Worm (Caenorhabditis elegans): ENCODE data around the gene T24H10.4.

Gene T24H10.4

ce11 chrII:9061099-9061498 lies 48.2 kb upstream of the T24H10.4 start, which contains the start of gene T24B8.3:
Gene T24B8.3, minus strand, starts transcription at chrII:9061137.
- TF ChIP-seq ztf-4 (tag; optimal IDR thresholded peaks at IDR 0.05) (no peak), nhr-129 (tag; optimal IDR thresholded peaks at IDR 0.05) (peak; percentile 27), nhr-23 (tag; optimal IDR thresholded peaks at IDR 0.05) (no peak), sma-9 (GFP tag; optimal IDR thresholded peaks at IDR 0.05) (peak; percentile 51), sma-9 (tag; optimal IDR thresholded peaks at IDR 0.05) (no peak), ama-1 (optimal IDR thresholded peaks at IDR 0.05) (peak; percentile 21), nhr-6 (tag; optimal IDR thresholded peaks at IDR 0.05) (peak; percentile 20), gmeb-1 (tag; optimal IDR thresholded peaks at IDR 0.05) (peak; percentile 4), dmd-4 (tag; optimal IDR thresholded peaks at IDR 0.05) (no peak), lsy-2 (tag; optimal IDR thresholded peaks at IDR 0.05) (peak in 1 of 2 experiments; percentile 50)

DNA sequence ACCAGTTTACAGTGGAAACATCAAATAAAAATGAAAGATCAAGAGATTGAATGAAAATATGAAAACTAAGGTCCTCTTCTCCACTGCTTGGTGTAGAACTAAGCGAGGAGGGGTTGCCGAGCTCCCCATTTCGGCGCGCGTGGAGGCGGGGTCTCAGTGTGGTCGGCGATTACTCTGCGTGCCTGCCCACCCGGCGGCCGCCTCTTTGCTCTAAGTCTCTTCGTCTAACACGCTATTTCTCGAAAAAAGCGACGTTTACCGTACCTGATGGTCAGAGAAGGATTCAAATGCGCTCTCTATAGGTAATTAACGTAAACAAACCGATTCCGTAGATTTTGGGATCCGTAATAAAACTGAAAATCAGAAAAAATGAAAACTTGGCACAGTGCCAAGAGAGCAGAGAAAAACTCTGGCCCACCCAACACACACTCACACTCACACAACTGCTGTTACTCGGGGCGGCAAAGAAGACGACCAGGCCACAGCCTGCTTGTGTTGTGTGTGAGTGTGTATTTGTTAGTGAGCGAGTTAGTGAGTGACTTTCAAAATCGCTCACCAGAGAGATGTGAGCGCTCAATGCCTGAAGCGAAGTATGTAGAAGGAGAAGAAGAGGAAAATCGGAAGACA lies 47.7 kb upstream of the T24H10.4 start:
- peak; percentile 63 for TF ChIP-seq sma-9 (GFP tag; optimal IDR thresholded peaks at IDR 0.05)
- TF ChIP-seq sma-9 (tag; optimal IDR thresholded peaks at IDR 0.05) = no peak
- peak; percentile 61 for TF ChIP-seq crh-2 (tag; optimal IDR thresholded peaks at IDR 0.05)
- no peak for TF ChIP-seq ztf-11 (tag; optimal IDR thresholded peaks at IDR 0.05)
- TF ChIP-seq nhr-129 (tag; optimal IDR thresholded peaks at IDR 0.05) = peak; percentile 95
- TF ChIP-seq nhr-11 (tag; optimal IDR thresholded peaks at IDR 0.05) = no peak
- no peak for TF ChIP-seq lin-39 (tag; optimal IDR thresholded peaks at IDR 0.05)
- peak; percentile 79 for TF ChIP-seq zag-1 (tag; optimal IDR thresholded peaks at IDR 0.05)
- TF ChIP-seq mab-5 (tag; optimal IDR thresholded peaks at IDR 0.05) = peak; percentile 40
- peak; percentile 62 for TF ChIP-seq fos-1 (tag; optimal IDR thresholded peaks at IDR 0.05)
- peak; percentile 84 for TF ChIP-seq F13H6.1 (tag; optimal IDR thresholded peaks at IDR 0.05)
- TF ChIP-seq ZK546.5 (tag; optimal IDR thresholded peaks at IDR 0.05) = no peak
- peak; percentile 80 for TF ChIP-seq C34F6.9 (tag; optimal IDR thresholded peaks at IDR 0.05)
- peak; percentile 32 for TF ChIP-seq lin-13 (GFP tag; optimal IDR thresholded peaks at IDR 0.05)
- peak; percentile 40 for TF ChIP-seq gmeb-1 (tag; optimal IDR thresholded peaks at IDR 0.05)
- peak; percentile 71 for TF ChIP-seq ztf-4 (tag; optimal IDR thresholded peaks at IDR 0.05)
- peak; percentile 81 for TF ChIP-seq unc-55 (GFP tag; optimal IDR thresholded peaks at IDR 0.05)
- no peak for TF ChIP-seq blmp-1 (tag; optimal IDR thresholded peaks at IDR 0.05; ENCODE audit: insufficient read depth)
- no peak for TF ChIP-seq unc-39 (tag; optimal IDR thresholded peaks at IDR 0.05)
- no peak for TF ChIP-seq ztf-1 (GFP tag; conservative IDR thresholded peaks at IDR 0.05)
- TF ChIP-seq sma-3 (GFP tag; optimal IDR thresholded peaks at IDR 0.05) = peak; percentile 40
- TF ChIP-seq nhr-10 (tag; optimal IDR thresholded peaks at IDR 0.05) = no peak
- TF ChIP-seq lin-11 (tag; optimal IDR thresholded peaks at IDR 0.05) = peak; percentile 71
- TF ChIP-seq sem-4 (tag; optimal IDR thresholded peaks at IDR 0.05) = peak; percentile 40
- no peak for TF ChIP-seq aly-2 (tag; optimal IDR thresholded peaks at IDR 0.05)
- TF ChIP-seq nhr-25 (tag; optimal IDR thresholded peaks at IDR 0.05) = peak; percentile 30
- TF ChIP-seq mdl-1 (tag; optimal IDR thresholded peaks at IDR 0.05) = peak; percentile 19 to 52
- no peak for TF ChIP-seq unc-62 (GFP tag; optimal IDR thresholded peaks at IDR 0.05)
- no peak for TF ChIP-seq nhr-12 (tag; optimal IDR thresholded peaks at IDR 0.05)
- TF ChIP-seq ceh-16 (tag; optimal IDR thresholded peaks at IDR 0.05) = peak; percentile 24
- TF ChIP-seq nhr-77 (tag; optimal IDR thresholded peaks at IDR 0.05) = no peak
- TF ChIP-seq lsy-2 (tag; optimal IDR thresholded peaks at IDR 0.05) = peak; percentile 43 to 84
- peak; percentile 54 for TF ChIP-seq egl-27 (tag; optimal IDR thresholded peaks at IDR 0.05)
- peak; percentile 32 for TF ChIP-seq ama-1 (optimal IDR thresholded peaks at IDR 0.05)
- no peak for TF ChIP-seq peb-1 (tag; optimal IDR thresholded peaks at IDR 0.05)
- no peak for TF ChIP-seq nhr-6 (tag; optimal IDR thresholded peaks at IDR 0.05)

DNA sequence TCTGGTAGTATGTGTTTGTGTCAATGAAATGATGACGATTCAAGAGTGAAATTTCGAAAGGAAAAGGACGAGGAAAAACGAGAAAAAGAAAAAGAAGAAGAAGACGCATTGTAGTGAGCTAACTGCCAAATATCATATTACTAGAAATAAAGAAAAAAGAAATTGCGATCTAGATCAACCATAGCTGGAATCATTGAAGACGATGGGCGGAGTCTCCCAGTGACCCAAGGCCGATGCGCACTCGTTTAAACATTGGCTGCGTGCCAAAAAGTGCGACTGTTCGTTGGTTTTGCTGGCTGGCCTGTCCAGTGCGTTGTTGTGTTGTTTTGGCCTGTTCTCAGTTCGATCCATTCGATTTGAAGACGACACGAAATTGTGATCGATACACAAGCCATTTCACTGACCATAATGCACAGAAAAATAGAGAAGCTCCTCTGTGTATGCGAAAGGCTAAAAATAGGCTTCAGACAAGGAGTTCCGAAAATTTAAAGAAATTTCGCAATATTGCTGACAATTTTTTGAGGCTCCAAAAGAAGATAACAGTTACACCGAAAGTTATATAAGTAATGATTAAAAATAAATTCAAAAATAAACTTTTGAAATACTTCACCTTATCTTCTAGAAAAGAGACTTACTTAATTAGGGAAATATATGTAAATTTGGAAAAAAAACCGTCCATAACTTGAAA lies 46.9 kb upstream of the T24H10.4 start:
- TF ChIP-seq nhr-25 (tag; optimal IDR thresholded peaks at IDR 0.05) (peak; percentile 40), unc-39 (tag; optimal IDR thresholded peaks at IDR 0.05) (no peak), unc-55 (GFP tag; optimal IDR thresholded peaks at IDR 0.05) (peak; percentile 8)
